Fruit fly (Drosophila melanogaster) Kc167 (cell line): ENCODE data around the gene Plp.

ENCODE experiments used
- Myc ChIP-seq: fragments of >200 bp; optimal IDR thresholded peaks from 2 replicates; lab custom pipeline; 2017; ENCODE audit warnings: missing external identifiers
- h ChIP-seq: fragments of >200 bp; optimal IDR thresholded peaks from 3 replicates; lab custom pipeline; 2018; ENCODE audit warnings: missing external identifiers
- insv ChIP-seq: fragments of >200 bp; optimal IDR thresholded peaks from 3 replicates; lab custom pipeline; 2018; ENCODE audit warnings: missing external identifiers
- psq ChIP-seq: fragments of >200 bp; optimal IDR thresholded peaks from 2 replicates; lab custom pipeline; 2017; ENCODE audit warnings: missing external identifiers
- ttk ChIP-seq: sonication (Bioruptor generic); optimal IDR thresholded peaks from 2 replicates; lab custom pipeline; 2017; ENCODE audit warnings: missing external identifiers

DNA sequence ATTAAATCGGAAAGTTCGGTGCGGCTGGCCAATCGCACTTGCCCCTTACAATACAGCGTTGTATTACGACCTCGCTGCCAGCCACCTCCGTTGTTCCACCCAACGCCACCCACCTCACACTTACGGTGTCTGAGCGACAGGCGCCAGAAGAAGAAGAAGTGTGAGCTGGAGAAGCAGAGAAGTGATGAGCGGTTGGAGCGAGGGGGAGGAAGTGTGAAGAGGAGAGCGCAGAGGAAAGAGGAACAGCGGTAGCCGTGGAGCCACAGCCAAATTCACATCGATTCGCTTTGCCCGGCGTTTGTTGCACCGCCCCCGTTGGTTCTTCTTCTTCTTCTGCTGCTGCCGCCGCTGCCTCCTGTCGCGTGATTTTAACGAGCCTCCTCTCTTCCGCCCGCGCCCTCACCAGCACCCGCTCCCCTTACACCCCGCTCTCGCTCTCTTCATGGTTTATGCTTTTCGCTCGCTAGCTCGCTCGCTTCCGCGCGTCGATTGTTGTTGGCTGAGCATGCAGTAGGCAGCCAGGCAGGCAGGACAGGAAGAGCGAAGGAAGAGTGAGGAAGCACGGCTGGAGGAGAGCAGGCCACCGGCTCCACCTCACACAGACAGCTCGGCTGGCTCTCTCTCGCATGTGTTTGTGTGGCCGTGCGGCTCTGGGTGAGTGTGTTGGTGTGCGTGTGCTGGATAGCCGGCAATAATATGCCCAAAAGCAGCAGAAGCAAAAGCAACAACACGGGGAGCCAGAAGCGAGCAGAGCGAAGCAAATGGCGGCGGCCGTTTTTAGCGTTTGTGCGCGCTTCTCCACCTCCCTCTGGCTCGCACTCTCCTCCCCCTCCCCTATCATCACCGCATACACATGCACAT is 9.7 kb upstream of the Plp start:
- TF ChIP-seq psq: no peak
- TF ChIP-seq Myc (lab: Kevin White, UChicago): no peak
- no peak for TF ChIP-seq h (lab: Kevin White, UChicago)
- no peak for TF ChIP-seq ttk (lab: Kevin White, UChicago)
- no peak for TF ChIP-seq insv (lab: Kevin White, UChicago)
